Worm (Caenorhabditis elegans) whole organism, mixed stage, embryonic: ENCODE results near the gene gpa-4.

Experiments
- blmp-1 ChIP-seq: fragments of 150-350 bp; optimal IDR thresholded peaks from 2 replicates; lab custom pipeline; 2014; ENCODE audit warnings: missing biosample characterization, missing genetic modification characterization
- ces-1 ChIP-seq: fragments of 150-350 bp; optimal IDR thresholded peaks from 2 replicates; lab custom pipeline; 2014; ENCODE audit warnings: missing biosample characterization, missing genetic modification reagents, missing genetic modification characterization
- drap-1 ChIP-seq: fragments of 200-800 bp; sonication (Bioruptor generic); optimal IDR thresholded peaks from 3 replicates; lab custom pipeline; 2018; ENCODE audit warnings: mild to moderate bottlenecking, missing genetic modification characterization, missing compliant biosample characterization
- elt-1 ChIP-seq: sonication (generic microtip); optimal IDR thresholded peaks from 2 replicates; lab custom pipeline; 2017; ENCODE audit warnings: missing genetic modification characterization, mild to moderate bottlenecking, missing compliant biosample characterization, antibody characterized with exemption, moderate library complexity, borderline replicate concordance; ENCODE audit not compliant: insufficient read depth
- flh-1 ChIP-seq: fragments of 200-800 bp; sonication (Bioruptor generic); optimal IDR thresholded peaks from 2 replicates; lab custom pipeline; 2018; ENCODE audit warnings: mild to moderate bottlenecking, missing genetic modification characterization, moderate library complexity, missing compliant biosample characterization
- mep-1 ChIP-seq: fragments of 150-350 bp; optimal IDR thresholded peaks from 2 replicates; lab custom pipeline; 2017; ENCODE audit warnings: missing biosample characterization, missing genetic modification reagents, missing genetic modification characterization, inconsistent platforms
- nhr-12 ChIP-seq: fragments of 150-350 bp; optimal IDR thresholded peaks from 2 replicates; lab custom pipeline; 2014; ENCODE audit warnings: missing biosample characterization, missing genetic modification characterization
- nhr-237 ChIP-seq: fragments of 150-350 bp; optimal IDR thresholded peaks from 2 replicates; lab custom pipeline; 2014; ENCODE audit warnings: missing biosample characterization, missing genetic modification characterization
- pha-4 ChIP-seq: fragments of 150-350 bp; optimal IDR thresholded peaks from 2 replicates; lab custom pipeline; 2018; ENCODE audit warnings: missing biosample characterization, missing genetic modification reagents, missing genetic modification characterization
- unc-62 ChIP-seq: fragments of 150-350 bp; optimal IDR thresholded peaks from 2 replicates; lab custom pipeline; 2014; ENCODE audit warnings: missing biosample characterization, missing genetic modification reagents, missing genetic modification characterization

DNA sequence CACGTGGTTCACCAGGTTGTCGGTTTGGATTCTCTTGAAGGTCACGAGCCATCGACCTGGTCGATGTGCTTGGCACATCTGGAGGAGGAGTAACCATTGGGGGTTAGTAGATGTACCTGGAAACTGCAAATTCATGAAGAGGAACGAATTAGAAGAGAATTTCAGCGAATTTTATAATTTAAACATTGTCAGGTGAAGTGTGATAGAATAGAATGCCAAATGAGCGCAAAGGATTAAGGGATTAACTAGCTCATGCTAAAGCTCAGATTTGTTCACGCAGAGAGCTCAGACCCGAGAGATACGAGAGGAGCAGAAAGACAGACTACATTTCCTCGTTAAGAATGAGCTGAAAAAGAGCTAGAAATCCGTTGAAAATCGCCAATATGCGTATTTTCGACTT is 23.6 kb downstream of the gpa-4 start, which contains the start of gene daf-18:
- TF ChIP-seq mep-1, result no peak
- TF ChIP-seq drap-1 (GFP tag; lab: Kevin White, UChicago), result no peak
- no peak for TF ChIP-seq elt-1 (tag; lab: Kevin White, UChicago)
- no peak for TF ChIP-seq pha-4
- no peak for TF ChIP-seq nhr-237
- TF ChIP-seq unc-62 (GFP tag; lab: Kevin White, UChicago), result no peak
- no peak for TF ChIP-seq blmp-1 (tag; lab: Kevin White, UChicago)
- no peak for TF ChIP-seq nhr-12 (tag; lab: Kevin White, UChicago)
- TF ChIP-seq ces-1, result no peak
- TF ChIP-seq flh-1 (GFP tag; lab: Kevin White, UChicago), result no peak
